Fruit fly (Drosophila melanogaster): ENCODE measurements around the gene CG34248.

DNA sequence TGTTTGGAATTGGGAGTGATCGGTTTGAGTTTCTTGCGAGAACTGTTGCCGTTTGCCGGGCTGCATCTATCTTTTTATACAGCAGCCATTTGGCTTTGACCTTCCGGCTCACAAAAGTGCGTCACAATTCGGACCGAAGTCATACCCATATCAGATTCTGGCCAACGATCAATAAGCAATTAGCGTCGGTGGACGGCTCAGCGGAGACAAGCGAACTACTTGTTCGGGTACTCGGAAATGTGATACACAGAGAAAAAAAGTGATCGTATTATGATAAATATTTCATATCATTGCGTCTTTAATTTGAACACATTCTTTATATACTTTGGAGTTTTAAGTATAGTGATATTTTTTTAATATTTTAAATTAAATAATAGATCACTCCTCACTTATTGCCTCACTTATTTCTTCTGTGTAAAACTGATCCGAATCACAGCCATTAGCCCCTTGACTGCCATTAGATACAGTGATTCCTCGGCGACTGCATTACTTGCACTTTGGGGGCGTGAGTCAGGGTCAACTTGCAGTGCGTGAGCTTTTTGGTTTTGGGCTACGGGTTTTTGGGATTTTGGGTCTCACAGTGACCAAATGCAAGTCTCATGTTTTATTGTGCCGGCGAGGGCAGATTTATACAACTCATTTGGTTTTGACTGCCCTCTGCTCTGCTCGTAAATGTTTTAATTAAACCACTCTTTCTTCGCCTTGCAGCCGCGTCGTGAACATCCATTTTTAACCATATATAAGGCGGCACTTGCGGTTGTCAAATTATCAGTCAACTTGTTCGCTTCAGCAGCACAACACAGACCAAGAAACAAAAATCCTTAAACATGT is 35.3 kb upstream of the CG34248 start, which contains the start of the genes CG13043 and CG13063:
- no peak for TF ChIP-seq CTCF (optimal IDR thresholded peaks at IDR 0.05)
- no peak for TF ChIP-seq CG8478 (optimal IDR thresholded peaks at IDR 0.05)

Data from S2 (cell line).